Worm (Caenorhabditis elegans) whole organism, L1 larva: ENCODE measurements around the gene W03B1.5.

ENCODE experiments used
- C04F5.9 ChIP-seq: sonication (generic microtip); optimal IDR thresholded peaks from 2 replicates; lab custom pipeline; 2016; ENCODE audit warnings: missing genetic modification characterization, missing compliant biosample characterization
- F16B12.6 ChIP-seq: fragments of 150-350 bp; optimal IDR thresholded peaks from 2 replicates; lab custom pipeline; 2014; ENCODE audit warnings: missing biosample characterization, missing genetic modification characterization
- Y116A8C.19 ChIP-seq: sonication (generic microtip); optimal IDR thresholded peaks from 2 replicates; lab custom pipeline; 2016; ENCODE audit warnings: missing compliant biosample characterization, missing genetic modification characterization, borderline replicate concordance
- aha-1 ChIP-seq: fragments of 150-350 bp; optimal IDR thresholded peaks from 2 replicates; lab custom pipeline; 2014; ENCODE audit warnings: missing biosample characterization, missing genetic modification characterization
- blmp-1 ChIP-seq: fragments of 150-350 bp; optimal IDR thresholded peaks from 2 replicates; lab custom pipeline; 2014; ENCODE audit warnings: missing biosample characterization, missing genetic modification characterization
- ceh-82 ChIP-seq, 3 experiments: fragments of 150-350 bp in 1 of 3; sonication (generic microtip) in 2 of 3; optimal IDR thresholded peaks; 2 replicates each; lab custom pipeline; 2014 to 2017; ENCODE audit warnings: missing biosample characterization in 3 of 3, missing genetic modification characterization in 3 of 3
- ceh-90 ChIP-seq: sonication (generic microtip); optimal IDR thresholded peaks from 2 replicates; lab custom pipeline; 2016; ENCODE audit warnings: missing genetic modification characterization, missing compliant biosample characterization
- ces-1 ChIP-seq: fragments of 150-350 bp; optimal IDR thresholded peaks from 2 replicates; lab custom pipeline; 2014; ENCODE audit warnings: missing biosample characterization, missing genetic modification reagents, missing genetic modification characterization
- efl-1 ChIP-seq, 4 experiments: fragments of 150-350 bp; optimal IDR thresholded peaks in 3 of 4; peaks in 1 of 4; 1 replicate in 1 of 4; 2 replicates in 3 of 4; lab custom pipeline; 2014; ENCODE audit warnings: missing biosample characterization in 2 of 4, missing genetic modification characterization in 2 of 4, missing genetic modification reagents in 2 of 4
- elt-3 ChIP-seq, 6 experiments: fragments of 150-350 bp in 1 of 6; sonication (generic microtip); optimal IDR thresholded peaks; 2 replicates each; lab custom pipeline; 2017 to 2018; ENCODE audit warnings: missing biosample characterization in 6 of 6, missing genetic modification characterization in 6 of 6, inconsistent platforms in 1 of 6
- ets-5 ChIP-seq: fragments of 200-800 bp; sonication (Bioruptor generic); IDR thresholded peaks from 2 replicates; pipeline ENCODE4 v1.3.6; 2022; ENCODE audit warnings: missing genetic modification characterization, missing compliant biosample characterization
- fkh-4 ChIP-seq: sonication (generic microtip); optimal IDR thresholded peaks from 2 replicates; lab custom pipeline; 2016; ENCODE audit warnings: missing compliant biosample characterization, missing genetic modification characterization, borderline replicate concordance
- grh-1 ChIP-seq: fragments of 200-800 bp; sonication (Bioruptor generic); IDR thresholded peaks from 2 replicates; pipeline ENCODE4 v1.3.6; 2022; ENCODE audit warnings: missing genetic modification reagents, missing genetic modification characterization, missing compliant biosample characterization
- hlh-17 ChIP-seq: fragments of 200-800 bp; sonication (Bioruptor generic); optimal IDR thresholded peaks from 2 replicates; lab custom pipeline; 2018; ENCODE audit warnings: missing genetic modification characterization, mild to moderate bottlenecking, missing compliant biosample characterization, moderate library complexity, borderline replicate concordance
- irx-1 ChIP-seq: sonication (generic microtip); optimal IDR thresholded peaks from 2 replicates; lab custom pipeline; 2016; ENCODE audit warnings: missing genetic modification characterization, missing compliant biosample characterization
- lin-14 ChIP-seq: fragments of 200-800 bp; sonication (Bioruptor generic); optimal IDR thresholded peaks from 2 replicates; lab custom pipeline; 2018; ENCODE audit warnings: mild to moderate bottlenecking, missing genetic modification characterization, moderate library complexity, missing compliant biosample characterization
- lin-15B ChIP-seq: fragments of 150-350 bp; sonication (generic microtip); optimal IDR thresholded peaks from 3 replicates; lab custom pipeline; 2014; ENCODE audit warnings: missing biosample characterization, missing genetic modification characterization
- lin-35 ChIP-seq, 2 experiments: fragments of 150-350 bp; optimal IDR thresholded peaks; 2 replicates each; lab custom pipeline; 2014; ENCODE audit warnings: missing biosample characterization in 2 of 2, missing genetic modification characterization in 2 of 2, missing genetic modification reagents in 2 of 2
- lin-39 ChIP-seq: fragments of 150-350 bp; optimal IDR thresholded peaks from 2 replicates; lab custom pipeline; 2014; ENCODE audit warnings: missing biosample characterization, missing genetic modification reagents, missing genetic modification characterization
- lsy-2 ChIP-seq, 2 experiments: fragments of 150-350 bp; optimal IDR thresholded peaks; 2 replicates each; lab custom pipeline; 2014; ENCODE audit warnings: missing biosample characterization in 2 of 2, missing genetic modification characterization in 2 of 2
- mep-1 ChIP-seq: fragments of 150-350 bp; optimal IDR thresholded peaks from 2 replicates; lab custom pipeline; 2014; ENCODE audit warnings: missing biosample characterization, missing genetic modification characterization
- nhr-12 ChIP-seq: sonication (generic microtip); optimal IDR thresholded peaks from 2 replicates; lab custom pipeline; 2017; ENCODE audit warnings: missing biosample characterization, missing genetic modification characterization
- nhr-19 ChIP-seq: fragments of 200-800 bp; sonication (Bioruptor generic); conservative IDR thresholded peaks from 2 replicates; pipeline ENCODE4 v1.3.6; 2022; ENCODE audit warnings: missing genetic modification characterization, missing compliant biosample characterization
- nhr-237 ChIP-seq: fragments of 150-350 bp; optimal IDR thresholded peaks from 2 replicates; lab custom pipeline; 2014; ENCODE audit warnings: missing biosample characterization, missing genetic modification characterization
- nhr-28 ChIP-seq: fragments of 150-350 bp; optimal IDR thresholded peaks from 2 replicates; lab custom pipeline; 2014; ENCODE audit warnings: missing biosample characterization, missing genetic modification characterization
- nhr-47 ChIP-seq: sonication (generic microtip); optimal IDR thresholded peaks from 2 replicates; lab custom pipeline; 2016; ENCODE audit warnings: mild to moderate bottlenecking, missing genetic modification characterization, moderate library complexity, missing compliant biosample characterization
- nhr-84 ChIP-seq: sonication (generic microtip); optimal IDR thresholded peaks from 2 replicates; lab custom pipeline; 2017; ENCODE audit warnings: missing biosample characterization, missing genetic modification characterization
- nhr-85 ChIP-seq: sonication (generic microtip); peaks from one replicate; lab custom pipeline; 2016; ENCODE audit warnings: missing genetic modification characterization, inconsistent platforms, missing compliant biosample characterization
- nhr-90 ChIP-seq: sonication (generic microtip); optimal IDR thresholded peaks from 2 replicates; lab custom pipeline; 2016; ENCODE audit warnings: mild to moderate bottlenecking, missing genetic modification characterization, missing compliant biosample characterization; ENCODE audit not compliant: poor library complexity
- pag-3 ChIP-seq: sonication (generic microtip); optimal IDR thresholded peaks from 2 replicates; lab custom pipeline; 2017; ENCODE audit warnings: missing genetic modification characterization, mild to moderate bottlenecking, missing compliant biosample characterization, antibody characterized with exemption, borderline replicate concordance; ENCODE audit not compliant: insufficient read depth
- pax-3 ChIP-seq: fragments of 200-800 bp; sonication (Bioruptor generic); optimal IDR thresholded peaks from 2 replicates; lab custom pipeline; 2018; ENCODE audit warnings: mild to moderate bottlenecking, missing genetic modification characterization, moderate library complexity, missing compliant biosample characterization
- pqm-1 ChIP-seq: sonication (generic microtip); optimal IDR thresholded peaks from 3 replicates; lab custom pipeline; 2017; ENCODE audit warnings: missing biosample characterization, missing genetic modification characterization
- rnt-1 ChIP-seq: sonication (generic microtip); optimal IDR thresholded peaks from 2 replicates; lab custom pipeline; 2016; ENCODE audit warnings: mild to moderate bottlenecking, missing genetic modification characterization, moderate library complexity, missing compliant biosample characterization
- snu-23 ChIP-seq: sonication (generic microtip); optimal IDR thresholded peaks from 2 replicates; lab custom pipeline; 2016; ENCODE audit warnings: missing genetic modification characterization, missing compliant biosample characterization
- sup-37 ChIP-seq: fragments of 200-800 bp; sonication (Bioruptor generic); optimal IDR thresholded peaks from 2 replicates; lab custom pipeline; 2018; ENCODE audit warnings: mild to moderate bottlenecking, missing genetic modification characterization, missing compliant biosample characterization
- swsn-7 ChIP-seq: sonication (generic microtip); optimal IDR thresholded peaks from 2 replicates; lab custom pipeline; 2016; ENCODE audit warnings: missing genetic modification characterization, missing compliant biosample characterization
- tbx-2 ChIP-seq: sonication (generic microtip); optimal IDR thresholded peaks from 2 replicates; lab custom pipeline; 2016; ENCODE audit warnings: missing genetic modification characterization, missing compliant biosample characterization
- unc-130 ChIP-seq: fragments of 150-350 bp; optimal IDR thresholded peaks from 2 replicates; lab custom pipeline; 2017; ENCODE audit warnings: missing biosample characterization, missing genetic modification characterization, inconsistent platforms
- unc-30 ChIP-seq: sonication (generic microtip); optimal IDR thresholded peaks from 2 replicates; lab custom pipeline; 2017; ENCODE audit warnings: missing biosample characterization, missing genetic modification characterization
- unc-98 ChIP-seq: fragments of 200-800 bp; sonication (Bioruptor generic); IDR thresholded peaks from 2 replicates; pipeline ENCODE4 v1.3.6; 2022; ENCODE audit warnings: missing genetic modification characterization, missing compliant biosample characterization

W03B1.5 gene

DNA sequence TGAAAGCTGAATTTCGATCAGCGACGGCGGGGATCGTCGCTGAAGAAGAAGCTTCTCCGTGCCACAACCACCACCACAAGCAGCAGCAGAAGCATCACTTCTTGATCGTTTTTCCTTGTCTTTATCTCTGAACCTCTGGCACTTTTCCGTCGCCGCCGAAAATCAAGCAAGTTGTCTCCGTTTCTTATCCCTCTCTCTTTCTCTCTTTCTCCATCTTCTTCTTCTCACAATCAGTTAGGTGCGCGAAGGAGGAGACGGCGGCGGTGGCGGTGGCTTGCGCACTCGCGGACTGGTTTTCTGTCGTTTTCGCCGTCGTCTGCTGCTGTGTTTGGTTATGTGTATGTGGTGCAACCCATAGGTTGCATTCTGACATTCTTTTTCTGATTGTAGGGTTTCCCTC, 50.2 kb downstream of the W03B1.5 start (continued):
- peak in 1 of 2 experiments; percentile 27 for TF ChIP-seq lsy-2 (tag; optimal IDR thresholded peaks at IDR 0.05; lab: Kevin White, UChicago)
- TF ChIP-seq Y116A8C.19: no peak
- TF ChIP-seq tbx-2 (tag; lab: Kevin White, UChicago): no peak
- TF ChIP-seq nhr-28: no peak
- TF ChIP-seq ces-1: no peak
- peak; percentile 35 for TF ChIP-seq nhr-85 (tag; lab: Kevin White, UChicago)
- no peak for TF ChIP-seq fkh-4 (tag; lab: Kevin White, UChicago)
- no peak for TF ChIP-seq unc-98
- TF ChIP-seq unc-30 (tag; lab: Kevin White, UChicago): no peak
- no peak for TF ChIP-seq pqm-1 (tag; lab: Kevin White, UChicago)
- no peak for TF ChIP-seq nhr-19 (GFP tag; lab: Robert Waterston, UW)
- no peak for TF ChIP-seq nhr-84 (tag; lab: Kevin White, UChicago)
- peak; percentile 45 for TF ChIP-seq lin-14 (GFP tag; lab: Kevin White, UChicago)
- TF ChIP-seq unc-130 (tag; lab: Kevin White, UChicago): no peak
- TF ChIP-seq lin-35 (GFP tag; optimal IDR thresholded peaks at IDR 0.05; lab: Kevin White, UChicago): peak in 1 of 2 experiments; percentile 12
- TF ChIP-seq F16B12.6 (tag; lab: Kevin White, UChicago): no peak

DNA sequence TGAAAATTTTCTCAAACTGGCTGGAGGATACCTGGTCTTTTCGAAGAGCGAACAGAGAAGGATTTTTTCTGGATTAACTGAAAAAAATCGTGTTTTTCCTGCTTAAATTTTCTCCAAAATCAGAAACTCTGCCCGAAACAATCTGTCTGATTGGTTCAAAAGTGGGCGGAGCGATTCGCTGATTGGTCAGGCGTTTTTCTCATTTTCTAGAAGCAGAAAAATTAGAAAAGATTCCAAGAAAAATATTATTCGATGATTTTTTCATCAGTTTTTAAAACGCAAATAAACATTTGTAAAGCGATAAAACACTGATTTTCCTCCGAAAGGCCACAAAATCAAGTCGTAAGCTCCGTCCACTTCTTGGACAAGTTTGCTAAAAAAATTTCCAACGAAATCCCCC, 50.6 kb downstream of the W03B1.5 start:
- TF ChIP-seq efl-1 (optimal IDR thresholded peaks at IDR 0.05; lab: Kevin White, UChicago) (no peak), efl-1 (GFP tag; optimal IDR thresholded peaks at IDR 0.05 in 1 of 2; lab: Kevin White, UChicago) (peak in 1 of 2 experiments; percentile 56), nhr-90 (tag; lab: Kevin White, UChicago) (no peak)
- TF ChIP-seq, all 84 proteins: peak for 1

DNA sequence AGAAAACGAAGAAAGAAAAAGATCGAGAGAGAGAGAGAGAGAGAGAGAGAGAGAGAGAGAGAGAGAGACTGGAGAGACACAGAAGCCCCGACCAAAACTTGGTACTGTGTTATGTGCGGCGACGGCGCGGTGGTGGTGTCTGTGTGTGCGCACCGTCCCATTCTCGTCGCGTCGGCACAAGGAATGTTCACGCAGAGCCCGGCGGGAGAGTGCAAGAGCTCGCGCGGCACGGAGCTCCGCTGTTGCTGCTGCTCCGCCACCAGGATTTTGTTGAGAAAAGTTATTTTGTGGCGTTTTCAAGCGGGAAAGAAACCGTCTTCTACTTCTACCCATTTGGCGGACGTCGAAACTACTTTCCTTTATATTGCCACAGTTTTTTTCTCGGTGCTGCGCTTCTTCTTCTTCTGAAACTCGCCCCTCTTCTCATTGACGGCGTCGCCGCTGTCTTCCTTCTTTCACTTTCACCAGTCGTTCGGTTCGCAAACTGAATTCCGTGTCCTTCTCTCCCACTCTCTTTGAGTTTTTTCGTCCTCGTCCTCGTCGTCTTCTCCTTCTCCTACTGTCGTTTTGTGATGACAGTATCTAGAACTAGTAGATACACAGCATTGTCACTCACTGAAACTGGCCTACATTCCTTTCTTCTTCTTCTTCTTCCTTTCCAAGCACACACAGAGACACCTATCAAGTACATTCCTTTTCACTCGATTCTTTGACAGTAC, 51.3 kb downstream of the W03B1.5 start:
- TF ChIP-seq blmp-1 (tag; lab: Kevin White, UChicago): peak; percentile 63
- peak in 1 of 2 experiments; percentile 1 for TF ChIP-seq efl-1 (optimal IDR thresholded peaks at IDR 0.05; lab: Kevin White, UChicago)
- TF ChIP-seq efl-1 (GFP tag; optimal IDR thresholded peaks at IDR 0.05 in 1 of 2; lab: Kevin White, UChicago): peak in 1 of 2 experiments; percentile 71
- no peak for TF ChIP-seq sup-37 (GFP tag; lab: Kevin White, UChicago)
- TF ChIP-seq grh-1 (GFP tag; lab: Robert Waterston, UW): no peak

- no peak for TF ChIP-seq lin-15B (tag; lab: Kevin White, UChicago)
- peak; percentile 78 for TF ChIP-seq mep-1 (tag; lab: Kevin White, UChicago)
- peak; percentile 20 to 47 (median 37) for TF ChIP-seq ceh-82 (tag; optimal IDR thresholded peaks at IDR 0.05; lab: Kevin White, UChicago)
- peak; percentile 100 for TF ChIP-seq nhr-85 (tag; lab: Kevin White, UChicago)
- peak; percentile 63 for TF ChIP-seq snu-23
- peak; percentile 89 for TF ChIP-seq nhr-19 (GFP tag; lab: Robert Waterston, UW)
- no peak for TF ChIP-seq aha-1
- no peak for TF ChIP-seq nhr-12
- no peak for TF ChIP-seq C04F5.9
- peak; percentile 57 for TF ChIP-seq nhr-237 (tag; lab: Kevin White, UChicago)
- TF ChIP-seq hlh-17 (GFP tag; lab: Kevin White, UChicago): no peak
- TF ChIP-seq nhr-84 (tag; lab: Kevin White, UChicago): no peak
- TF ChIP-seq irx-1 (tag; lab: Kevin White, UChicago): peak; percentile 80
- no peak for TF ChIP-seq fkh-4 (tag; lab: Kevin White, UChicago)
- TF ChIP-seq pax-3: peak; percentile 4
- no peak for TF ChIP-seq ets-5
- TF ChIP-seq elt-3 (tag; optimal IDR thresholded peaks at IDR 0.05; lab: Kevin White, UChicago): peak in 3 of 6 experiments; percentile 69 to 89 (median 76)
- TF ChIP-seq swsn-7 (tag; lab: Kevin White, UChicago): peak; percentile 43
- TF ChIP-seq pag-3 (tag; lab: Kevin White, UChicago): no peak
- TF ChIP-seq ceh-90 (tag; lab: Kevin White, UChicago): no peak
- TF ChIP-seq nhr-47 (tag; lab: Kevin White, UChicago): peak; percentile 84
- TF ChIP-seq rnt-1: peak; percentile 49
- TF ChIP-seq unc-130 (tag; lab: Kevin White, UChicago): peak; percentile 17
- TF ChIP-seq lin-35 (GFP tag; optimal IDR thresholded peaks at IDR 0.05; lab: Kevin White, UChicago): peak; percentile 56 to 86
- TF ChIP-seq lin-39 (tag; lab: Kevin White, UChicago): peak; percentile 74
- no peak for TF ChIP-seq Y116A8C.19
- TF ChIP-seq efl-1 (optimal IDR thresholded peaks at IDR 0.05; lab: Kevin White, UChicago): peak; percentile 73 to 80
- peak; percentile 3 to 92 for TF ChIP-seq efl-1 (GFP tag; optimal IDR thresholded peaks at IDR 0.05 in 1 of 2; lab: Kevin White, UChicago)
Observed at ce11 chrIV:4400350-4401326, 52.4 kb downstream of the W03B1.5 start, which contains the start of gene Y24D9A.6. Gene Y24D9A.6, minus strand, starts transcription at chrIV:4400400.
